Worm (Caenorhabditis elegans) whole organism, L4/young adult: Measurements from ENCODE around the gene Y6E2A.1.

Experiments used
- dao-5 ChIP-seq: sonication (generic microtip); optimal IDR thresholded peaks from 2 replicates; lab custom pipeline; 2016; ENCODE audit warnings: missing genotype, missing genetic modification characterization, moderate library complexity, missing compliant biosample characterization
- him-1 ChIP-seq: sonication (generic microtip); optimal IDR thresholded peaks from 2 replicates; lab custom pipeline; 2016; ENCODE audit warnings: missing genotype, missing genetic modification reagents, missing genetic modification characterization, missing compliant biosample characterization

ce11 chrV:15721888-15722287 is 11.6 kb upstream of the Y6E2A.1 start, which contains the start of gene srh-140:
- no peak for TF ChIP-seq him-1 (tag; lab: Kevin White, UChicago)
- TF ChIP-seq dao-5 (tag; lab: Kevin White, UChicago), result no peak
